Worm (Caenorhabditis elegans) whole organism, L4/young adult: Measurements from ENCODE around the gene R151.1.

Source experiments
- W03F9.2 ChIP-seq: fragments of 150-350 bp; optimal IDR thresholded peaks from 2 replicates; lab custom pipeline; 2014; ENCODE audit warnings: missing biosample characterization, missing genetic modification characterization
- him-1 ChIP-seq: sonication (generic microtip); optimal IDR thresholded peaks from 2 replicates; lab custom pipeline; 2016; ENCODE audit warnings: missing genotype, missing genetic modification reagents, missing genetic modification characterization, missing compliant biosample characterization

- no peak for TF ChIP-seq him-1 (tag; lab: Kevin White, UChicago)
- TF ChIP-seq W03F9.2 (tag; lab: Kevin White, UChicago) = no peak
Observed at ce11 chrIII:7210486-7210885, 5.8 kb upstream of the R151.1 start.
